Worm (Caenorhabditis elegans) whole organism, L3 larva: ENCODE data around the gene ZK380.4.

ENCODE experiments used
- ceh-28 ChIP-seq: fragments of 150-350 bp; optimal IDR thresholded peaks from 2 replicates; lab custom pipeline; 2014; ENCODE audit warnings: missing biosample characterization, missing genetic modification reagents, missing genetic modification characterization
- ceh-82 ChIP-seq: fragments of 150-350 bp; optimal IDR thresholded peaks from 2 replicates; lab custom pipeline; 2014; ENCODE audit warnings: missing biosample characterization, missing genetic modification characterization
- nhr-11 ChIP-seq: fragments of 150-350 bp; optimal IDR thresholded peaks from 2 replicates; lab custom pipeline; 2014; ENCODE audit warnings: missing biosample characterization, missing genetic modification characterization

ce11 chrX:1675879-1676278, 24.1 kb upstream of the ZK380.4 start:
- no peak for TF ChIP-seq ceh-82 (tag; lab: Kevin White, UChicago)
- no peak for TF ChIP-seq nhr-11 (tag; lab: Kevin White, UChicago)
- TF ChIP-seq ceh-28 (tag; lab: Kevin White, UChicago): no peak
